Fruit fly (Drosophila melanogaster) whole organism, embryonic: ENCODE results near the gene CG42674.

Experiments
- Antp ChIP-seq: fragments of 200-800 bp; sonication (Bioruptor generic); optimal IDR thresholded peaks from 3 replicates; lab custom pipeline; 2016; ENCODE audit warnings: missing biosample characterization, missing genetic modification characterization
- Atf-2 ChIP-seq: fragments of 200-800 bp; sonication (Bioruptor generic); optimal IDR thresholded peaks from 2 replicates; lab custom pipeline; 2016; ENCODE audit warnings: missing biosample characterization, missing genetic modification characterization
- Bgb ChIP-seq: fragments of 200-800 bp; sonication (Bioruptor generic); IDR thresholded peaks from 2 replicates; pipeline ENCODE4 v1.3.6; 2022; ENCODE audit warnings: missing biosample characterization, missing genetic modification characterization; ENCODE audit not compliant: partially characterized antibody
- BtbVII ChIP-seq: fragments of 200-800 bp; sonication (Bioruptor generic); optimal IDR thresholded peaks from 3 replicates; lab custom pipeline; 2017; ENCODE audit warnings: missing biosample characterization, mild to moderate bottlenecking, missing genetic modification characterization
- CG10321 ChIP-seq: fragments of 200-800 bp; sonication (Bioruptor generic); IDR thresholded peaks from 2 replicates; pipeline ENCODE4 v1.3.6; 2022; ENCODE audit warnings: missing biosample characterization, missing genetic modification characterization
- CG10543 ChIP-seq: fragments of 200-800 bp; sonication (Bioruptor generic); optimal IDR thresholded peaks from 3 replicates; lab custom pipeline; 2017; ENCODE audit warnings: missing biosample characterization, mild to moderate bottlenecking, missing genetic modification characterization, moderate library complexity
- CG10565 ChIP-seq: fragments of 200-800 bp; sonication (Bioruptor generic); optimal IDR thresholded peaks from 3 replicates; lab custom pipeline; 2016; ENCODE audit warnings: missing biosample characterization, mild to moderate bottlenecking, missing genetic modification characterization
- CG11093 ChIP-seq: fragments of 200-800 bp; sonication (Bioruptor generic); IDR thresholded peaks from 3 replicates; pipeline ENCODE4 v1.3.6; 2022; ENCODE audit warnings: missing biosample characterization, missing genetic modification characterization
- CG12299 ChIP-seq: fragments of 200-800 bp; sonication (Bioruptor generic); optimal IDR thresholded peaks from 2 replicates; lab custom pipeline; 2018; ENCODE audit warnings: missing biosample characterization, mild to moderate bottlenecking, missing genetic modification characterization
- CG13287 ChIP-seq: fragments of 200-800 bp; sonication (Bioruptor generic); IDR thresholded peaks from 2 replicates; pipeline ENCODE4 v1.3.6; 2022; ENCODE audit warnings: missing biosample characterization, missing genetic modification characterization; ENCODE audit not compliant: partially characterized antibody
- CG32532 ChIP-seq: fragments of 200-800 bp; sonication (Bioruptor generic); IDR thresholded peaks from 2 replicates; pipeline ENCODE4 v1.3.6; 2022; ENCODE audit warnings: missing biosample characterization, missing genetic modification characterization
- CG4730 ChIP-seq: fragments of 200-800 bp; sonication (Bioruptor generic); IDR thresholded peaks from 2 replicates; pipeline ENCODE4 v1.3.6; 2022; ENCODE audit warnings: missing biosample characterization, missing genetic modification characterization
- CG6654 ChIP-seq: fragments of 200-800 bp; sonication (Bioruptor generic); optimal IDR thresholded peaks from 2 replicates; lab custom pipeline; 2017; ENCODE audit warnings: missing biosample characterization, mild to moderate bottlenecking, missing genetic modification characterization
- CG6689 ChIP-seq: fragments of 200-800 bp; sonication (Bioruptor generic); IDR thresholded peaks from 2 replicates; pipeline ENCODE4 v1.3.6; 2022; ENCODE audit warnings: missing biosample characterization, missing genetic modification characterization
- CG6854 ChIP-seq: fragments of 200-800 bp; sonication (Bioruptor generic); optimal IDR thresholded peaks from 3 replicates; lab custom pipeline; 2017; ENCODE audit warnings: missing biosample characterization, mild to moderate bottlenecking, missing genetic modification characterization
- CG7963 ChIP-seq: fragments of 200-800 bp; sonication (Bioruptor generic); IDR thresholded peaks from 3 replicates; pipeline ENCODE4 v1.3.6; 2022; ENCODE audit warnings: missing biosample characterization, missing genetic modification characterization; ENCODE audit not compliant: partially characterized antibody
- Chrac-16 ChIP-seq: fragments of 200-800 bp; sonication (Bioruptor generic); optimal IDR thresholded peaks from 3 replicates; lab custom pipeline; 2016; ENCODE audit warnings: missing biosample characterization, missing genetic modification characterization
- D19B ChIP-seq: fragments of 200-800 bp; sonication (Bioruptor generic); optimal IDR thresholded peaks from 2 replicates; lab custom pipeline; 2017; ENCODE audit warnings: missing biosample characterization, mild to moderate bottlenecking, missing genetic modification characterization
- E2f2 ChIP-seq: fragments of 200-800 bp; sonication (Bioruptor generic); IDR thresholded peaks from 2 replicates; pipeline ENCODE4 v1.3.6; 2022; ENCODE audit warnings: missing biosample characterization, missing genetic modification characterization
- Fer1 ChIP-seq: fragments of 200-800 bp; sonication (Bioruptor generic); optimal IDR thresholded peaks from 2 replicates; lab custom pipeline; 2017; ENCODE audit warnings: missing biosample characterization, mild to moderate bottlenecking, missing genetic modification characterization
- H2.0 ChIP-seq: fragments of 200-800 bp; sonication (Bioruptor generic); IDR thresholded peaks from 2 replicates; pipeline ENCODE4 v1.3.6; 2022; ENCODE audit warnings: missing biosample characterization, missing genetic modification characterization
- HLHmδ ChIP-seq: fragments of 200-800 bp; sonication (Bioruptor generic); optimal IDR thresholded peaks from 2 replicates; lab custom pipeline; 2018; ENCODE audit warnings: missing biosample characterization, mild to moderate bottlenecking, missing genetic modification characterization, moderate library complexity
- HmgZ ChIP-seq: fragments of 200-800 bp; sonication (Bioruptor generic); optimal IDR thresholded peaks from 2 replicates; lab custom pipeline; 2018; ENCODE audit warnings: missing biosample characterization, mild to moderate bottlenecking, missing genetic modification characterization
- Hr3 ChIP-seq: fragments of 200-800 bp; sonication (Bioruptor generic); optimal IDR thresholded peaks from 3 replicates; lab custom pipeline; 2016; ENCODE audit warnings: missing biosample characterization, missing genetic modification characterization
- Lhr ChIP-seq: fragments of 200-800 bp; sonication (Bioruptor generic); optimal IDR thresholded peaks from 3 replicates; lab custom pipeline; 2017; ENCODE audit warnings: mild to moderate bottlenecking, missing biosample characterization, missing genetic modification reagents, missing genetic modification characterization
- Med ChIP-seq: fragments of 200-800 bp; sonication (Bioruptor generic); peaks from one replicate; lab custom pipeline; 2016; ENCODE audit warnings: missing biosample characterization, missing genetic modification characterization, mild to moderate bottlenecking, inconsistent platforms, moderate library complexity
- Mes4 ChIP-seq: fragments of 200-800 bp; sonication (Bioruptor generic); optimal IDR thresholded peaks from 2 replicates; lab custom pipeline; 2016; ENCODE audit warnings: missing biosample characterization, missing genetic modification characterization
- Myb ChIP-seq: fragments of 200-800 bp; sonication (Bioruptor generic); optimal IDR thresholded peaks from 2 replicates; lab custom pipeline; 2016; ENCODE audit warnings: missing biosample characterization, missing genetic modification characterization
- Oli ChIP-seq: fragments of 200-800 bp; sonication (Bioruptor generic); optimal IDR thresholded peaks from 2 replicates; lab custom pipeline; 2018; ENCODE audit warnings: missing biosample characterization, mild to moderate bottlenecking, missing genetic modification characterization, moderate library complexity
- Rfx ChIP-seq: fragments of 200-800 bp; sonication (Bioruptor generic); IDR thresholded peaks from 2 replicates; pipeline ENCODE4 v1.3.6; 2022; ENCODE audit warnings: missing biosample characterization, missing genetic modification characterization
- Spps ChIP-seq: fragments of 200-800 bp; sonication (Bioruptor generic); optimal IDR thresholded peaks from 2 replicates; lab custom pipeline; 2018; ENCODE audit warnings: missing biosample characterization, mild to moderate bottlenecking, missing genetic modification characterization
- bab2 ChIP-seq: fragments of 200-800 bp; sonication (Bioruptor generic); optimal IDR thresholded peaks from 2 replicates; lab custom pipeline; 2016; ENCODE audit warnings: missing biosample characterization, missing genetic modification characterization
- bbx ChIP-seq: fragments of 200-800 bp; sonication (Bioruptor generic); IDR thresholded peaks from 2 replicates; pipeline ENCODE4 v1.3.6; 2022; ENCODE audit warnings: missing biosample characterization, missing genetic modification characterization; ENCODE audit not compliant: partially characterized antibody
- chm ChIP-seq: fragments of 200-800 bp; sonication (Bioruptor generic); IDR thresholded peaks from 2 replicates; pipeline ENCODE4 v1.3.6; 2022; ENCODE audit warnings: missing biosample characterization, missing genetic modification characterization
- chn ChIP-seq: fragments of 200-800 bp; sonication (Bioruptor generic); optimal IDR thresholded peaks from 2 replicates; lab custom pipeline; 2016; ENCODE audit warnings: missing biosample characterization, missing genetic modification characterization
- dimm ChIP-seq: fragments of 200-800 bp; sonication (Bioruptor generic); IDR thresholded peaks from 2 replicates; pipeline ENCODE4 v1.3.6; 2022; ENCODE audit warnings: missing biosample characterization, missing genetic modification characterization
- dm ChIP-seq: fragments of 200-800 bp; sonication (Bioruptor generic); optimal IDR thresholded peaks from 3 replicates; lab custom pipeline; 2016; ENCODE audit warnings: missing biosample characterization, missing genetic modification characterization
- dpn ChIP-seq, 2 experiments: fragments of 200-800 bp; sonication (Bioruptor generic); optimal IDR thresholded peaks; 3 replicates each; lab custom pipeline; 2016; ENCODE audit warnings: missing biosample characterization in 2 of 2, missing genetic modification characterization in 2 of 2
- fu2 ChIP-seq: fragments of 200-800 bp; sonication (Bioruptor generic); optimal IDR thresholded peaks from 2 replicates; lab custom pipeline; 2016; ENCODE audit warnings: missing biosample characterization, missing genetic modification characterization
- gem ChIP-seq: fragments of 200-800 bp; sonication (Bioruptor generic); optimal IDR thresholded peaks from 2 replicates; lab custom pipeline; 2019; ENCODE audit warnings: missing biosample characterization, mild to moderate bottlenecking, missing genetic modification characterization, moderate library complexity
- hth ChIP-seq: fragments of >200 bp; optimal IDR thresholded peaks from 2 replicates; lab custom pipeline; 2017; ENCODE audit warnings: inconsistent platforms
- inv ChIP-seq: fragments of 200-800 bp; sonication (Bioruptor generic); IDR thresholded peaks from 2 replicates; pipeline ENCODE4 v1.3.6; 2022; ENCODE audit warnings: missing biosample characterization, missing genetic modification characterization; ENCODE audit not compliant: partially characterized antibody
- p53 ChIP-seq: fragments of 200-800 bp; sonication (Bioruptor generic); optimal IDR thresholded peaks from 2 replicates; lab custom pipeline; 2016; ENCODE audit warnings: missing biosample characterization, missing genetic modification characterization
- pros ChIP-seq: fragments of 200-800 bp; sonication (Bioruptor generic); optimal IDR thresholded peaks from 3 replicates; lab custom pipeline; 2019; ENCODE audit warnings: missing biosample characterization, mild to moderate bottlenecking, missing genetic modification characterization, moderate library complexity
- repo ChIP-seq: fragments of 200-800 bp; sonication (Bioruptor generic); optimal IDR thresholded peaks from 2 replicates; lab custom pipeline; 2016; ENCODE audit warnings: missing biosample characterization, missing genetic modification characterization
- row ChIP-seq: fragments of 200-800 bp; sonication (Bioruptor generic); IDR thresholded peaks from 3 replicates; pipeline ENCODE4 v1.3.6; 2022; ENCODE audit warnings: missing biosample characterization, missing genetic modification characterization
- sim ChIP-seq: fragments of 200-800 bp; sonication (Bioruptor generic); IDR thresholded peaks from 2 replicates; pipeline ENCODE4 v1.3.6; 2022; ENCODE audit warnings: missing biosample characterization, missing genetic modification characterization
- sr ChIP-seq: fragments of 200-800 bp; sonication (Bioruptor generic); IDR thresholded peaks from 3 replicates; pipeline ENCODE4 v1.3.6; 2022; ENCODE audit warnings: missing biosample characterization, missing genetic modification characterization
- stc ChIP-seq: fragments of 200-800 bp; sonication (Bioruptor generic); IDR thresholded peaks from 2 replicates; pipeline ENCODE4 v1.3.6; 2022; ENCODE audit warnings: missing biosample characterization, missing genetic modification characterization
- tin ChIP-seq: fragments of 200-800 bp; sonication (Bioruptor generic); optimal IDR thresholded peaks from 3 replicates; lab custom pipeline; 2016; ENCODE audit warnings: missing biosample characterization, missing genetic modification characterization
- trem ChIP-seq: fragments of 200-800 bp; optimal IDR thresholded peaks from 3 replicates; lab custom pipeline; 2019; ENCODE audit warnings: missing biosample characterization, mild to moderate bottlenecking, missing genetic modification characterization, moderate library complexity
- ttk ChIP-seq: fragments of 200-800 bp; sonication (Bioruptor generic); IDR thresholded peaks from 2 replicates; pipeline ENCODE4 v2.1.2; 2022; ENCODE audit warnings: missing biosample characterization, missing genetic modification characterization

The CG42674 gene

dm6 chr3L:20198138-20198559 is at the start of gene CG42674 (continued):
- TF ChIP-seq Rfx: peak; percentile 38; the same call in 1 of the 2 replicates
- TF ChIP-seq CG6689 (GFP tag; lab: Robert Waterston, UW): no peak
- TF ChIP-seq CG11093: no peak
- peak; percentile 2 for TF ChIP-seq Fer1 (GFP tag; lab: Kevin White, UChicago)
- TF ChIP-seq gem (tag; lab: Kevin White, UChicago): no peak
- no peak for TF ChIP-seq Mes4
- TF ChIP-seq Lhr (GFP tag; lab: Kevin White, UChicago): no peak
- no peak for TF ChIP-seq CG4730 (GFP tag; lab: Robert Waterston, UW)
- TF ChIP-seq chm (GFP tag; lab: Robert Waterston, UW): peak; percentile 61; the same call in 1 of the 2 replicates
- TF ChIP-seq Bgb (GFP tag; lab: Robert Waterston, UW): peak; percentile 17; the same call in 1 of the 2 replicates
- no peak for TF ChIP-seq inv (GFP tag; lab: Robert Waterston, UW)
- TF ChIP-seq tin (GFP tag; lab: Kevin White, UChicago): no peak
- TF ChIP-seq hth (lab: Kevin White, UChicago): no peak
- TF ChIP-seq p53 (GFP tag; lab: Kevin White, UChicago): no peak
- peak; percentile 39 for TF ChIP-seq D19B
- no peak for TF ChIP-seq Spps (tag; lab: Kevin White, UChicago)
- TF ChIP-seq Hr3 (GFP tag; lab: Kevin White, UChicago): no peak
- peak; percentile 56 for TF ChIP-seq BtbVII (GFP tag; lab: Kevin White, UChicago)
- TF ChIP-seq ttk: no peak
- TF ChIP-seq HLHmδ (GFP tag; lab: Kevin White, UChicago): no peak
- peak; percentile 5 for TF ChIP-seq CG10543
- no peak for TF ChIP-seq pros
- peak; percentile 9; the same call in 1 of the 3 replicates for TF ChIP-seq row (GFP tag; lab: Robert Waterston, UW)
- TF ChIP-seq CG32532: 0 out of 2 replicates have a peak, but pooled peaks have one; percentile 15
- no peak for TF ChIP-seq Myb (GFP tag; lab: Kevin White, UChicago)
- TF ChIP-seq E2f2: peak; percentile 15; the same call in 1 of the 2 replicates
- no peak for TF ChIP-seq H2.0
- no peak for TF ChIP-seq dimm (GFP tag; lab: Robert Waterston, UW)
- peak; percentile 38; the same call in 1 of the 2 replicates for TF ChIP-seq bbx
- no peak for TF ChIP-seq CG6854
- no peak for TF ChIP-seq Oli (tag; lab: Kevin White, UChicago)
- TF ChIP-seq trem: no peak
- TF ChIP-seq dpn (GFP tag; optimal IDR thresholded peaks at IDR 0.05; lab: Kevin White, UChicago): no peak
- peak; percentile 37; the same call in 1 of the 2 replicates for TF ChIP-seq CG13287
- TF ChIP-seq Antp (GFP tag; lab: Kevin White, UChicago): no peak
- TF ChIP-seq Chrac-16 (GFP tag; lab: Kevin White, UChicago): no peak
- no peak for TF ChIP-seq CG12299 (tag; lab: Kevin White, UChicago)
- no peak for TF ChIP-seq Atf-2 (GFP tag; lab: Kevin White, UChicago)
- TF ChIP-seq CG10565 (GFP tag; lab: Kevin White, UChicago): no peak
- TF ChIP-seq chn (GFP tag; lab: Kevin White, UChicago): no peak
- no peak for TF ChIP-seq CG6654 (GFP tag; lab: Kevin White, UChicago)
- peak; percentile 8 for TF ChIP-seq HmgZ (tag; lab: Kevin White, UChicago)
- TF ChIP-seq dm: no peak
- TF ChIP-seq sim: no peak
- TF ChIP-seq sr (GFP tag; lab: Robert Waterston, UW): no peak
- TF ChIP-seq Med: peak; percentile 60
- TF ChIP-seq fu2 (GFP tag; lab: Kevin White, UChicago): no peak
- TF ChIP-seq CG10321 (GFP tag; lab: Robert Waterston, UW): no peak
- no peak for TF ChIP-seq CG7963
- no peak for TF ChIP-seq bab2 (GFP tag; lab: Kevin White, UChicago)
- TF ChIP-seq repo (GFP tag; lab: Kevin White, UChicago): no peak
- TF ChIP-seq stc: no peak
